Worm (Caenorhabditis elegans): ENCODE measurements around the gene npp-10.
A peak's percentile ranks its signal among the peaks of the same experiment; 100 is the strongest.

npp-10 gene

DNA sequence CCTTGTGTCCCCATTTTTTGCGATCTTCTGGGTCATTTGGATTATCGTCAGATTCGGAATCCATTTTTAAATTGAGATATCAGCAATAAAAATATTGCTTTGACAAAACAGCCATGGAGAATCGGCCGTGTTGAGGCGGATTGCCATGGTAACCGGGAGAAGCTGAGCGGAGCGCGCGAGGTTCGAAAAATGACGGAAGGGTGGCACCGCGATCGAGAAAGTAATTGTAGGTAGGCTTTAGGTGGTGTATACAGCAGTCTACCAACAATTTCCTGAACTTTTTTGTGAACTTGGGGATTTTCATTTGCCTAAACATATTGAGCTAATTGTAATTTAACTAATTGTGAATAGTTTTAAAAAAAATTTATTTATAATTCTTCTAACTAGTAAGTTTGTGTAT, 20.0 kb upstream of the npp-10 start, which contains the start of gene ift-139:
Gene ift-139 (minus strand): TSS at position 101 of the 400 bp plus-strand sequence.
- TF ChIP-seq mes-4 (tag; optimal IDR thresholded peaks at IDR 0.05): no peak
- no peak for TF ChIP-seq lsy-27 (tag; optimal IDR thresholded peaks at IDR 0.05; ENCODE audit: borderline replicate concordance, insufficient read depth)
- TF ChIP-seq him-1 (tag; optimal IDR thresholded peaks at IDR 0.05): no peak
- TF ChIP-seq F52B5.7 (tag; optimal IDR thresholded peaks at IDR 0.05): no peak
- no peak for TF ChIP-seq madf-8 (GFP tag; conservative IDR thresholded peaks at IDR 0.05)
- no peak for TF ChIP-seq ceh-27 (GFP tag; optimal IDR thresholded peaks at IDR 0.05)
- no peak for TF ChIP-seq repo-1 (tag; optimal IDR thresholded peaks at IDR 0.05)
- TF ChIP-seq unc-62 (GFP tag; optimal IDR thresholded peaks at IDR 0.05): no peak
- no peak for TF ChIP-seq F57C9.4 (tag; optimal IDR thresholded peaks at IDR 0.05)
- TF ChIP-seq D2030.7 (GFP tag; IDR thresholded peaks at IDR 0.05): no peak
- no peak for TF ChIP-seq F23B12.7 (tag; optimal IDR thresholded peaks at IDR 0.05; ENCODE audit: insufficient read depth)
- no peak for TF ChIP-seq ztf-22 (GFP tag; optimal IDR thresholded peaks at IDR 0.05)
- TF ChIP-seq F39B2.1 (GFP tag; IDR thresholded peaks at IDR 0.05): no peak
- TF ChIP-seq cebp-1 (GFP tag; IDR thresholded peaks at IDR 0.05): no peak
- no peak for TF ChIP-seq cebp-1 (tag; optimal IDR thresholded peaks at IDR 0.05)
- no peak for TF ChIP-seq C17E4.6 (GFP tag; IDR thresholded peaks at IDR 0.05)
- no peak for TF ChIP-seq mel-28 (tag; optimal IDR thresholded peaks at IDR 0.05; ENCODE audit: borderline replicate concordance)

DNA sequence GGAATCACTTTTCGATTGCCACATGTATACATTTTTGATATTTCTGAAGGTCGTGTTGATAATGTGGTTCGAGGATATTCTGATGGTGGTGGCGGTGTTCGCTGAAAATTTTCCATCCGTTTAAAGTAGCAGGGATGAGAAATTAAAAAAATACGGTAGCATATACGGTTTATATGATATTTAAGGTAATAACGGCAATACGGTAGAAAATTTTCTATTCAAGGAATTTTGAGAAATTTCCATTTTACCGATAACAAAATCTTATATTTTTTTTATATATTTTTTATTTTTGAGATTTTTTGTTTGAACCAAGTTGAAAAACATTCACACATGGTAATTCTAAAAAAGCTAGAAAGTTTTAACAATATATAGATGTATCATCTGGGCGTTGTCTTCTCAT, 11.1 kb upstream of the npp-10 start, which contains the start of gene ZK328.6:
Gene ZK328.6 (minus strand): TSS at position 101 of the 400 bp plus-strand sequence.
- TF ChIP-seq ceh-79 (tag; optimal IDR thresholded peaks at IDR 0.05): no peak
- TF ChIP-seq nhr-120 (GFP tag; IDR thresholded peaks at IDR 0.05): no peak

DNA sequence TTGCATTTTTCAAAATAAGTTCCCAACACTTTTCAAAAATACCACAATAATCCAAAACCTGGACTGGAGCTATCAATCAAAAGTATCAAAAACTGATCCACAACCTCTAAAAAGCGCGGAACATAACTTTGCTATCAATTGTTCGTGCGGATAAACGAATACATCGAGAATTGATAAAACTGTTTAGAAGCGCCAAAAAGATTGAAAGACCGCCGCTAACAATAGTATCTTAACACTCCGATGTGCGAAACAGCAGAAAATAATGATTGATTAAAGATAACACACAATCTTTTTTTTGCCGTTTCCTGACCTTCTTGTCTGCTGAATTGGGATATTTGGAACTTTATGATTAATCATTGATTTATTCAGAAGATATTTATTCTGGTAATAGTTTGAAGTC, 9.1 kb upstream of the npp-10 start, which contains the start of gene tbx-7:
Gene tbx-7 (minus strand): TSS at position 101 of the 400 bp plus-strand sequence.
- TF ChIP-seq Y67H2A.10 (GFP tag; conservative IDR thresholded peaks at IDR 0.05) (no peak), nhr-80 (tag; optimal IDR thresholded peaks at IDR 0.05) (no peak), ets-4 (GFP tag; optimal IDR thresholded peaks at IDR 0.05) (no peak), attf-5 (GFP tag; optimal IDR thresholded peaks at IDR 0.05) (no peak), snpc-4 (GFP tag; optimal IDR thresholded peaks at IDR 0.05) (no peak), snpc-4 (tag; optimal IDR thresholded peaks at IDR 0.05) (no peak), efl-1 (GFP tag; optimal IDR thresholded peaks at IDR 0.05) (no peak), dpl-1 (GFP tag; optimal IDR thresholded peaks at IDR 0.05) (no peak), F37B4.10 (GFP tag; IDR thresholded peaks at IDR 0.05) (no peak), let-526 (GFP tag; IDR thresholded peaks at IDR 0.05) (no peak), ceh-27 (GFP tag; optimal IDR thresholded peaks at IDR 0.05) (no peak), mxl-1 (tag; optimal IDR thresholded peaks at IDR 0.05) (no peak), F22D6.2 (tag; optimal IDR thresholded peaks at IDR 0.05) (no peak), B0336.3 (GFP tag; IDR thresholded peaks at IDR 0.05) (no peak), lsy-27 (tag; optimal IDR thresholded peaks at IDR 0.05; ENCODE audit: borderline replicate concordance, insufficient read depth) (no peak), chd-7 (tag; optimal IDR thresholded peaks at IDR 0.05) (no peak), Y53F4B.3 (GFP tag; IDR thresholded peaks at IDR 0.05) (no peak)

DNA sequence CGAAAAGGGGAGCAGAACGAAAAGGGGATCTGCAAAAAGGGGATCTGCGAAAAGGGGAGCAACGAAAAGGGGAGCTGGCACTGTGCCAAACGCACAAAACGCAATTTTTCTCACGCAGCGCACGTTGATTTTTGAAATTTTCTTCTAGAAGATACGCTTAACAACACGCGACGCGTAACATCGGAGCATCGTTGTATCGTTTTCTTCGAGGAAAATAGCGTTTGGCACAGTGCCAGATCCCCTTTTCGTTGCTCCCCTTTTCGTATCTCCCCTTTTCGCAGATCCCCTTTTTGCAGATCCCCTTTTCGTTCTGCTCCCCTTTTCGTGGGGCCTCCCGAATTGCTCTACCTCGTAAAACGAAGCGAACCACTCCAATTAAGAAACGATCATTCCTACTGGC, 6.3 kb downstream of the npp-10 start:
- TF ChIP-seq ekl-4 (GFP tag; IDR thresholded peaks at IDR 0.05): 0 out of 2 replicates have a peak, but pooled peaks have one; percentile 13
- peak; percentile 45; the same call in 1 of the 2 replicates for TF ChIP-seq C17E4.6 (GFP tag; IDR thresholded peaks at IDR 0.05)
- peak; percentile 72 for TF ChIP-seq ceh-100 (GFP tag; IDR thresholded peaks at IDR 0.05)
- TF ChIP-seq madf-6 (GFP tag; IDR thresholded peaks at IDR 0.05): peak; percentile 26; the same call in 1 of the 2 replicates
- peak; percentile 47; the same call in 1 of the 2 replicates for TF ChIP-seq hsf-1 (GFP tag; IDR thresholded peaks at IDR 0.05)
- peak; percentile 29; the same call in 1 of the 2 replicates for TF ChIP-seq egrh-3 (GFP tag; IDR thresholded peaks at IDR 0.05)
- TF ChIP-seq nfyb-1 (GFP tag; IDR thresholded peaks at IDR 0.05): 0 out of 2 replicates have a peak, but pooled peaks have one; percentile 28
- 0 out of 2 replicates have a peak, but pooled peaks have one; percentile 26 for TF ChIP-seq dox-1 (GFP tag; IDR thresholded peaks at IDR 0.05)
- TF ChIP-seq mcd-1 (GFP tag; IDR thresholded peaks at IDR 0.05): peak; percentile 59
- peak; percentile 84 for TF ChIP-seq him-1 (tag; optimal IDR thresholded peaks at IDR 0.05)

All from whole organism, young adult.